Fruit fly (Drosophila melanogaster): ENCODE measurements around the gene CG17375.

Gene CG17375

DNA sequence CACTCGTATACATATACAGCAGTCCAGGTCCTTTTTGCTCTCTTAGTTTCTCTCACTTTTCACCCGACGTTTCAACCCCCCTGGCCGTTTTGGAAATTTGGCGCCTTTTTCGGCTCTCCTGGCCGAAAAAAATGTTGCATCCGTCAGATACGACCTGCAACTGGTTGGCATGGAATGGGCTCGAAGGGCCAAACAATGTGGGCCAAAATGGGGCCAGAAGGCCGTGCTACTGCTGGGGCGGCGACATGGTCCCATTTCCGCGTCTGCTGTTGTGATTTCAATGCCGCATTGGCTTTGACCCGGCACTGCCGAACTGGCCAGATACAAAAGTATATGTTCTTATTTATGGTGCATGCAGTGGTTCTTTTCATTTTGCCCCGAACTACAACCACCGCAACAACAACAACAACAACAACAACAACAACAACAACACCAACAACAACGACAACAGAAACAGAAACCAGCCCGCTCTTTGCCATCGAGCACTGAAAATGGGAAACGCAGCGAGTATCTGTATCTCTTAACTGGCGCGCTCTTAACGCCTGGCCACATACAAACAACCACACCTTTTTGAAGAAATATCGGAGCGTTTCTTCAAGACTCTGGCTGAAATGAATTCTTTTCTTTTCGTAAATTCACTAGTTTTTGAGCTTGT, 11.7 kb downstream of the CG17375 start (continued):
- TF ChIP-seq CG13287 (GFP tag; IDR thresholded peaks at IDR 0.05; ENCODE audit: partially characterized antibody) = no peak
- TF ChIP-seq CG2199 (GFP tag; IDR thresholded peaks at IDR 0.05) = peak; percentile 77; the same call in 2 of the 3 replicates
- peak; percentile 20; the same call in 1 of the 2 replicates for TF ChIP-seq E2f1 (GFP tag; IDR thresholded peaks at IDR 0.05)
- TF ChIP-seq BtbVII (GFP tag; optimal IDR thresholded peaks at IDR 0.05) = peak; percentile 32
- peak; percentile 32 for TF ChIP-seq sens (GFP tag)

DNA sequence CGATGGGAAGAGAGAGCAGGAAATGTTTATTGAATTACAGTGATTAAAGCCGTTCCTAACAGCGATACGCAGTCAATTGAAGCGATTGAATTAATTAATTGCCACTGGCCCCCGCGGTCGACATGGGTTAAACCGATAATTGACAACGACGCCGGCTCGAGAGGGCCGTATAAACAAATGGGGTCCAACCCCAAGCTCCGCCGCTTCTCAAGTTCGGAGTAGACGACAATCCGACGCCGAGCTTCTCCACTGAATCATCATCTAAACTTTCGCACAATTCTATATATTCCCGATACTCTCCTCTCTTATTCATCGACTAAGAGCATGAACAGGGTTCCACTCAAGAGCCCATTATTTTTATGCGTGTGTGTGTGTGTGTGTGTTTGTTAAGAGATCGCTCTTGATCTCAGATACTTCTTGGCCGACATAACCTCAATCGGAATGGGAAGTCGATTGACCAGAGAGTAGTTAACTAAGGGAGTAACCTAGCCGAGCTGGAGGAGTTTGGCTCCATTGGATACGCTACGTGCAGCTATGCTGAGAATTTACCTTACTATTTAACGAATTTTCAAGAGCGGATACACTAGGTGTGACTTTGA, 13.6 kb downstream of the CG17375 start:
- TF ChIP-seq bab2 (GFP tag; optimal IDR thresholded peaks at IDR 0.05) = no peak
- TF ChIP-seq CG10959 (GFP tag; IDR thresholded peaks at IDR 0.05) = no peak
- no peak for TF ChIP-seq mam (GFP tag; optimal IDR thresholded peaks at IDR 0.05)
- TF ChIP-seq CG3407 (GFP tag; optimal IDR thresholded peaks at IDR 0.05) = no peak
- TF ChIP-seq E2f2 (GFP tag; IDR thresholded peaks at IDR 0.05) = no peak
- TF ChIP-seq Rx (GFP tag; IDR thresholded peaks at IDR 0.05) = no peak
- no peak for TF ChIP-seq CG4820 (GFP tag; optimal IDR thresholded peaks at IDR 0.05)
- no peak for TF ChIP-seq HmgD (GFP tag; optimal IDR thresholded peaks at IDR 0.05)
- no peak for TF ChIP-seq tx (GFP tag; optimal IDR thresholded peaks at IDR 0.05)
- no peak for TF ChIP-seq CG8765 (GFP tag; IDR thresholded peaks at IDR 0.05)
- no peak for TF ChIP-seq CG12071 (GFP tag; optimal IDR thresholded peaks at IDR 0.05)
- no peak for TF ChIP-seq CG6683 (GFP tag; optimal IDR thresholded peaks at IDR 0.05)
- no peak for TF ChIP-seq repo (GFP tag; optimal IDR thresholded peaks at IDR 0.05)
- TF ChIP-seq CG15696 (tag; optimal IDR thresholded peaks at IDR 0.05) = no peak
- TF ChIP-seq dati (GFP tag; IDR thresholded peaks at IDR 0.05) = no peak
- no peak for TF ChIP-seq CG11398 (GFP tag; optimal IDR thresholded peaks at IDR 0.05)
- no peak for TF ChIP-seq CG4617 (GFP tag; optimal IDR thresholded peaks at IDR 0.05; ENCODE audit: borderline replicate concordance)
- peak; percentile 67 for TF ChIP-seq pros (GFP tag; optimal IDR thresholded peaks at IDR 0.05)
- TF ChIP-seq YL-1 (GFP tag; optimal IDR thresholded peaks at IDR 0.05) = no peak
- no peak for TF ChIP-seq CG14860 (GFP tag; IDR thresholded peaks at IDR 0.05; ENCODE audit: partially characterized antibody)
- 0 out of 3 replicates have a peak, but pooled peaks have one; percentile 4 for TF ChIP-seq zen2 (GFP tag; IDR thresholded peaks at IDR 0.05; ENCODE audit: partially characterized antibody)
- no peak for TF ChIP-seq Doc2 (GFP tag; IDR thresholded peaks at IDR 0.05)
- no peak for TF ChIP-seq NC2β (GFP tag; optimal IDR thresholded peaks at IDR 0.05)
- TF ChIP-seq z (GFP tag; IDR thresholded peaks at IDR 0.05) = peak; percentile 97
- TF ChIP-seq bigmax (GFP tag; optimal IDR thresholded peaks at IDR 0.05) = peak; percentile 98
- TF ChIP-seq HmgZ (tag; optimal IDR thresholded peaks at IDR 0.05) = peak; percentile 17
- TF ChIP-seq org-1 (GFP tag; optimal IDR thresholded peaks at IDR 0.05) = no peak
- TF ChIP-seq CG7987 (GFP tag; optimal IDR thresholded peaks at IDR 0.05) = no peak
- TF ChIP-seq CG12236 (GFP tag; optimal IDR thresholded peaks at IDR 0.05) = no peak
- no peak for TF ChIP-seq CG11695 (GFP tag; IDR thresholded peaks at IDR 0.05)
- no peak for TF ChIP-seq lmd (GFP tag; IDR thresholded peaks at IDR 0.05)
- TF ChIP-seq trh (GFP tag; optimal IDR thresholded peaks at IDR 0.05) = no peak
- TF ChIP-seq ato (GFP tag; IDR thresholded peaks at IDR 0.05; ENCODE audit: partially characterized antibody) = no peak
- TF ChIP-seq CG17328 (GFP tag; IDR thresholded peaks at IDR 0.05) = no peak
- TF ChIP-seq CG9215 (GFP tag; IDR thresholded peaks at IDR 0.05) = no peak
- TF ChIP-seq chn (GFP tag; optimal IDR thresholded peaks at IDR 0.05) = no peak
- TF ChIP-seq CG13894 (tag; optimal IDR thresholded peaks at IDR 0.05) = no peak
- TF ChIP-seq CG2875 (GFP tag; optimal IDR thresholded peaks at IDR 0.05) = no peak
- no peak for TF ChIP-seq CG33213 (GFP tag; optimal IDR thresholded peaks at IDR 0.05)
- TF ChIP-seq CG17385 (GFP tag; optimal IDR thresholded peaks at IDR 0.05) = peak; percentile 11
- peak; percentile 79 for TF ChIP-seq cg (GFP tag; optimal IDR thresholded peaks at IDR 0.05)
- no peak for TF ChIP-seq H2.0 (GFP tag; IDR thresholded peaks at IDR 0.05)
- TF ChIP-seq kni (GFP tag; optimal IDR thresholded peaks at IDR 0.05) = peak; percentile 66
- no peak for TF ChIP-seq CG30403 (GFP tag; optimal IDR thresholded peaks at IDR 0.05)
